Fruit fly (Drosophila melanogaster) whole organism, pupa: ENCODE results near the gene Tmtc4.

Source experiments
- CG13204 ChIP-seq: fragments of 200-800 bp; sonication (Bioruptor generic); optimal IDR thresholded peaks from 2 replicates; lab custom pipeline; 2018; ENCODE audit warnings: missing biosample characterization, mild to moderate bottlenecking, missing genetic modification characterization, moderate library complexity
- CG15710 ChIP-seq: fragments of 200-800 bp; sonication (Bioruptor generic); optimal IDR thresholded peaks from 2 replicates; lab custom pipeline; 2018; ENCODE audit warnings: missing biosample characterization, mild to moderate bottlenecking, missing genetic modification characterization, moderate library complexity
- CG17806 ChIP-seq: fragments of 200-800 bp; sonication (Bioruptor generic); optimal IDR thresholded peaks from 2 replicates; lab custom pipeline; 2018; ENCODE audit warnings: missing biosample characterization, mild to moderate bottlenecking, missing genetic modification characterization, moderate library complexity
- CG32121 ChIP-seq: fragments of 200-800 bp; sonication (Bioruptor generic); IDR thresholded peaks from 2 replicates; pipeline ENCODE4 v1.3.6; 2022; ENCODE audit warnings: missing biosample characterization, missing genetic modification characterization
- CG4496 ChIP-seq: fragments of 200-800 bp; sonication (Bioruptor generic); IDR thresholded peaks from 3 replicates; pipeline ENCODE4 v1.3.6; 2022; ENCODE audit warnings: missing biosample characterization, missing genetic modification characterization
- CG8159 ChIP-seq: fragments of 200-800 bp; sonication (Bioruptor generic); optimal IDR thresholded peaks from 3 replicates; lab custom pipeline; 2018; ENCODE audit warnings: missing biosample characterization, mild to moderate bottlenecking, missing genetic modification characterization, moderate library complexity
- CG8301 ChIP-seq: fragments of 200-800 bp; sonication (Bioruptor generic); optimal IDR thresholded peaks from 2 replicates; lab custom pipeline; 2018; ENCODE audit warnings: missing biosample characterization, mild to moderate bottlenecking, missing genetic modification characterization
- D1 ChIP-seq: fragments of 200-800 bp; sonication (Bioruptor generic); optimal IDR thresholded peaks from 2 replicates; lab custom pipeline; 2018; ENCODE audit warnings: missing biosample characterization, mild to moderate bottlenecking, missing genetic modification characterization, moderate library complexity
- EcR ChIP-seq: fragments of 200-800 bp; sonication (Bioruptor generic); optimal IDR thresholded peaks from 3 replicates; lab custom pipeline; 2019; ENCODE audit warnings: missing biosample characterization, missing genetic modification characterization, mild to moderate bottlenecking, moderate library complexity, missing genetic modification reagents
- Ets98B ChIP-seq: fragments of 200-800 bp; sonication (Bioruptor generic); IDR thresholded peaks from 2 replicates; pipeline ENCODE4 v1.3.6; 2022; ENCODE audit warnings: missing biosample characterization, missing genetic modification characterization
- Pif1A ChIP-seq: fragments of 200-800 bp; sonication (Bioruptor generic); optimal IDR thresholded peaks from 3 replicates; lab custom pipeline; 2016; ENCODE audit warnings: missing biosample characterization, missing genetic modification characterization
- rn ChIP-seq: fragments of 200-800 bp; sonication (Bioruptor generic); IDR thresholded peaks from 2 replicates; pipeline ENCODE4 v1.3.6; 2022; ENCODE audit warnings: missing biosample characterization, missing genetic modification characterization

dm6 chr3R:15382851-15383250, 31.8 kb downstream of the Tmtc4 start, which contains the start of gene h-cup:
- TF ChIP-seq Pif1A (GFP tag; lab: Kevin White, UChicago): no peak
- no peak for TF ChIP-seq CG8301 (tag; lab: Kevin White, UChicago)
- no peak for TF ChIP-seq EcR
- TF ChIP-seq CG8159: no peak
- no peak for TF ChIP-seq rn (GFP tag; lab: Robert Waterston, UW)
- TF ChIP-seq CG13204 (GFP tag; lab: Kevin White, UChicago): no peak
- TF ChIP-seq Ets98B: no peak
- no peak for TF ChIP-seq D1 (tag; lab: Kevin White, UChicago)
- no peak for TF ChIP-seq CG32121 (GFP tag; lab: Robert Waterston, UW)
- TF ChIP-seq CG4496 (GFP tag; lab: Robert Waterston, UW): no peak
- TF ChIP-seq CG15710: no peak
- no peak for TF ChIP-seq CG17806 (tag; lab: Kevin White, UChicago)
